Worm (Caenorhabditis elegans) whole organism, late embryonic: Measurements from ENCODE around the gene F53F4.7.
A peak's percentile ranks its signal among the peaks of the same experiment; 100 is the strongest.

Source experiments
- ama-1 ChIP-seq: fragments of 150-350 bp; optimal IDR thresholded peaks from 2 replicates; lab custom pipeline; 2014
- ceh-14 ChIP-seq: sonication (generic microtip); optimal IDR thresholded peaks from 2 replicates; lab custom pipeline; 2016; ENCODE audit warnings: missing genotype, missing genetic modification characterization, missing compliant biosample characterization
- ceh-30 ChIP-seq: fragments of 150-350 bp; optimal IDR thresholded peaks from 2 replicates; lab custom pipeline; 2014; ENCODE audit warnings: missing biosample characterization, missing genetic modification characterization
- ceh-45 ChIP-seq: fragments of 200-800 bp; sonication (Bioruptor generic); IDR thresholded peaks from 2 replicates; pipeline ENCODE4 v1.3.6; 2022; ENCODE audit warnings: missing genetic modification reagents, missing genetic modification characterization, missing compliant biosample characterization
- elt-2 ChIP-seq: sonication (generic microtip); optimal IDR thresholded peaks from 2 replicates; lab custom pipeline; 2016; ENCODE audit warnings: missing genetic modification reagents, missing genetic modification characterization, missing compliant biosample characterization
- elt-4 ChIP-seq: sonication (generic microtip); optimal IDR thresholded peaks from 2 replicates; lab custom pipeline; 2016; ENCODE audit warnings: missing genetic modification characterization, missing compliant biosample characterization
- fkh-6 ChIP-seq: sonication (generic microtip); optimal IDR thresholded peaks from 2 replicates; lab custom pipeline; 2016; ENCODE audit warnings: missing genetic modification characterization, missing compliant biosample characterization
- gmeb-2 ChIP-seq: sonication (generic microtip); optimal IDR thresholded peaks from 2 replicates; lab custom pipeline; 2016; ENCODE audit warnings: missing genetic modification characterization, inconsistent platforms, missing compliant biosample characterization
- lim-6 ChIP-seq: sonication (generic microtip); optimal IDR thresholded peaks from 2 replicates; lab custom pipeline; 2016; ENCODE audit warnings: missing genetic modification characterization, missing compliant biosample characterization
- pax-1 ChIP-seq: fragments of 150-350 bp; optimal IDR thresholded peaks from 2 replicates; lab custom pipeline; 2014; ENCODE audit warnings: missing biosample characterization, missing genetic modification characterization
- pha-4 ChIP-seq: fragments of 150-350 bp; optimal IDR thresholded peaks from 2 replicates; lab custom pipeline; 2018; ENCODE audit warnings: missing biosample characterization, missing genetic modification reagents, missing genetic modification characterization
- sox-2 ChIP-seq: fragments of 200-800 bp; sonication (Bioruptor generic); IDR thresholded peaks from 2 replicates; pipeline ENCODE4 v1.3.6; 2022; ENCODE audit warnings: missing genetic modification reagents, missing genetic modification characterization, missing compliant biosample characterization
- unc-86 ChIP-seq: sonication (generic microtip); optimal IDR thresholded peaks from 2 replicates; lab custom pipeline; 2016; ENCODE audit warnings: missing genetic modification characterization, missing compliant biosample characterization

DNA sequence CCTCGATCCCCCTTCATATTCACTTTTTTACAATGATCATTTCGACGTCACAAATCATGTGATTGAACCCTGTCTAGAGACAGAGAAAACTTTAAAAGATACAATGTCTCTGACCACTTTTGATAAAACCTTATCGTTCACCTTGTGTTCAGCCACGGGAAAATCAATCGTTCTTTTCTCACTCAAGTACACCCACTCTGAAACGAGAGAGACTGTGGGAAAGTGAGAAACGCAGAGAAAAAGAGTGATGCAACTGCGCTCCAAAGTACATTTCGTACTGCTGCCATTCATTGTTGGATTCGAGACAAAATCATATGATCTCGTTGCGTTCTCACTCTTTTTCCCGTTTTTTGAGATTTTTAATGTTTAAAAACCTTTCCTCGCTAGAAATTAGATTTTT lies 48.6 kb downstream of the F53F4.7 start:
- TF ChIP-seq fkh-6 (tag; lab: Kevin White, UChicago), result no peak
- TF ChIP-seq pax-1 (tag; lab: Kevin White, UChicago), result no peak
- no peak for TF ChIP-seq gmeb-2
- no peak for TF ChIP-seq ceh-14
- no peak for TF ChIP-seq ama-1
- no peak for TF ChIP-seq elt-4 (tag; lab: Kevin White, UChicago)
- TF ChIP-seq ceh-30 (tag; lab: Kevin White, UChicago), result no peak
- TF ChIP-seq pha-4 (tag; lab: Kevin White, UChicago), result no peak
- TF ChIP-seq lim-6, result no peak
- no peak for TF ChIP-seq unc-86 (tag; lab: Kevin White, UChicago)
- peak; percentile 64 for TF ChIP-seq elt-2 (tag; lab: Kevin White, UChicago)
- no peak for TF ChIP-seq ceh-45 (GFP tag; lab: Robert Waterston, UW)
- peak; percentile 15; the same call in 1 of the 2 replicates for TF ChIP-seq sox-2 (GFP tag; lab: Robert Waterston, UW)
